Fruit fly (Drosophila melanogaster) Kc167 (cell line): ENCODE results near the gene DIP2.

Source experiments
- Myc ChIP-seq: fragments of >200 bp; optimal IDR thresholded peaks from 2 replicates; lab custom pipeline; 2017; ENCODE audit warnings: missing external identifiers
- Sin3A ChIP-seq: fragments of >200 bp; optimal IDR thresholded peaks from 2 replicates; lab custom pipeline; 2018; ENCODE audit warnings: missing external identifiers

DNA sequence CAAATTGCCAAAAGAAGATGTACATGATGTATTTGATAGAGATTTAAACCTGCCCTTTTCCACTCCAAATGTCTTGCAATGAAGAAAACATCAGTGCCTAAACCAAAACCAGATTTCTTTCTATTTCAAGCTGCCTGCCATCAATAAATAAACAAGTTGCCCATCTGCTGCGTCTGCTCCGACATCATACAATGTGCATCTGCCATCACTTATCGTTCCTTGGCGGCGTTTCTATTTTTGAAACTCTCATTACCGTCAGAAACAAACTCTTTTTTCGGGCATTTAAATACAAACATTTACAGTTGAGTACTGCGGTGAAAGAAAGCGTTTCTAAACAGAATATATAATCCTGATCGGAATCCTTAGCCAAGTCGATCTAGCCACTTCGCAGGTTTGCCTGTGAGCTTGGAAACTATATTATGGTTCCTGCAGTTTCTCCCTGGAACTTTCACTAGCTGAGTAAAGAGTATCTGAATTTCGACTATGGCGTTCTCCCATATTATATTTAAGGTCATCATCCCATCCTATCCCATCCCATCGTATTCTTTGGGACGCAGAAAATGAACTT, 37.2 kb upstream of the DIP2 start:
- no peak for TF ChIP-seq Myc
- TF ChIP-seq Sin3A (lab: Kevin White, UChicago) = no peak
